Fruit fly (Drosophila melanogaster): ENCODE data around the gene path.
A peak's percentile ranks its signal among the peaks of the same experiment; 100 is the strongest.

- TF ChIP-seq Jra (GFP tag; optimal IDR thresholded peaks at IDR 0.05) (no peak), CrebA (GFP tag; optimal IDR thresholded peaks at IDR 0.05; ENCODE audit: borderline replicate concordance) (no peak), Abd-B (GFP tag; optimal IDR thresholded peaks at IDR 0.05) (no peak), lola (GFP tag; optimal IDR thresholded peaks at IDR 0.05) (no peak), sv (GFP tag; optimal IDR thresholded peaks at IDR 0.05) (no peak), woc (GFP tag; optimal IDR thresholded peaks at IDR 0.05) (no peak), usp (GFP tag; optimal IDR thresholded peaks at IDR 0.05) (no peak), pan (optimal IDR thresholded peaks at IDR 0.05) (no peak), CG32264 (GFP tag; optimal IDR thresholded peaks at IDR 0.05) (no peak), fru (GFP tag; optimal IDR thresholded peaks at IDR 0.05) (peak; percentile 49), Sp1 (GFP tag; optimal IDR thresholded peaks at IDR 0.05) (no peak)
Measured at dm6 chr3L:9447239-9447777, 57.8 kb downstream of the path start.

Data from whole organism, wandering third instar larva.